Fruit fly (Drosophila melanogaster) whole organism, prepupa: ENCODE results near the gene CG9135.

Experiments used
- Blimp-1 ChIP-seq: fragments of 200-800 bp; sonication (Bioruptor generic); optimal IDR thresholded peaks from 3 replicates; lab custom pipeline; 2017; ENCODE audit warnings: missing biosample characterization, missing genetic modification characterization, mild to moderate bottlenecking, moderate library complexity, missing genetic modification reagents
- CG10631 ChIP-seq: fragments of 200-800 bp; sonication (Bioruptor generic); optimal IDR thresholded peaks from 2 replicates; lab custom pipeline; 2016; ENCODE audit warnings: missing biosample characterization, missing genetic modification characterization
- CG10669 ChIP-seq: fragments of 200-800 bp; sonication (Bioruptor generic); optimal IDR thresholded peaks from 3 replicates; lab custom pipeline; 2018; ENCODE audit warnings: missing biosample characterization, mild to moderate bottlenecking, missing genetic modification characterization, moderate library complexity
- CG11294 ChIP-seq: fragments of 200-800 bp; sonication (Bioruptor generic); IDR thresholded peaks from 2 replicates; pipeline ENCODE4 v1.3.6; 2022; ENCODE audit warnings: missing biosample characterization, missing genetic modification characterization
- CG11762 ChIP-seq: fragments of 200-800 bp; sonication (Bioruptor generic); optimal IDR thresholded peaks from 3 replicates; lab custom pipeline; 2016; ENCODE audit warnings: missing biosample characterization, missing genetic modification characterization; ENCODE audit not compliant: insufficient read depth
- CG1621 ChIP-seq: fragments of 200-800 bp; sonication (Bioruptor generic); optimal IDR thresholded peaks from 3 replicates; lab custom pipeline; 2018; ENCODE audit warnings: missing biosample characterization, mild to moderate bottlenecking, missing genetic modification characterization
- CG16779 ChIP-seq: fragments of 200-800 bp; sonication (Bioruptor generic); optimal IDR thresholded peaks from 3 replicates; lab custom pipeline; 2017; ENCODE audit warnings: missing biosample characterization, mild to moderate bottlenecking, missing genetic modification characterization
- CG3032 ChIP-seq: fragments of 200-800 bp; optimal IDR thresholded peaks from 2 replicates; lab custom pipeline; 2019; ENCODE audit warnings: missing biosample characterization, mild to moderate bottlenecking, missing genetic modification characterization, moderate library complexity
- CG31627 ChIP-seq: fragments of 200-800 bp; sonication (Bioruptor generic); optimal IDR thresholded peaks from 3 replicates; lab custom pipeline; 2016; ENCODE audit warnings: missing biosample characterization, missing genetic modification characterization
- CG34406 ChIP-seq: fragments of 200-800 bp; sonication (Bioruptor generic); optimal IDR thresholded peaks from 3 replicates; lab custom pipeline; 2016; ENCODE audit warnings: missing biosample characterization, missing genetic modification characterization
- CG6163 ChIP-seq: fragments of 200-800 bp; sonication (Bioruptor generic); IDR thresholded peaks from 3 replicates; pipeline ENCODE4 v1.3.6; 2022; ENCODE audit warnings: missing biosample characterization, missing genetic modification characterization
- CG6276 ChIP-seq: fragments of 200-800 bp; sonication (Bioruptor generic); optimal IDR thresholded peaks from 2 replicates; lab custom pipeline; 2017; ENCODE audit warnings: missing biosample characterization, mild to moderate bottlenecking, missing genetic modification characterization
- CG6792 ChIP-seq: fragments of 200-800 bp; sonication (Bioruptor generic); optimal IDR thresholded peaks from 3 replicates; lab custom pipeline; 2016; ENCODE audit warnings: missing biosample characterization, missing genetic modification characterization
- CG6808 ChIP-seq: fragments of 200-800 bp; sonication (Bioruptor generic); optimal IDR thresholded peaks from 3 replicates; lab custom pipeline; 2017; ENCODE audit warnings: missing biosample characterization, missing genetic modification characterization, mild to moderate bottlenecking, moderate library complexity, missing genetic modification reagents
- CG7368 ChIP-seq: fragments of 200-800 bp; sonication (Bioruptor generic); optimal IDR thresholded peaks from 3 replicates; lab custom pipeline; 2016; ENCODE audit warnings: missing biosample characterization, missing genetic modification characterization
- CG8319 ChIP-seq: fragments of 200-800 bp; sonication (Bioruptor generic); optimal IDR thresholded peaks from 3 replicates; lab custom pipeline; 2016; ENCODE audit warnings: missing biosample characterization, missing genetic modification characterization
- CG8632 ChIP-seq: fragments of 200-800 bp; sonication (Bioruptor generic); optimal IDR thresholded peaks from 3 replicates; lab custom pipeline; 2016; ENCODE audit warnings: missing biosample characterization, missing genetic modification characterization
- CG9139 ChIP-seq: fragments of 200-800 bp; sonication (Bioruptor generic); optimal IDR thresholded peaks from 3 replicates; lab custom pipeline; 2017; ENCODE audit warnings: missing biosample characterization, mild to moderate bottlenecking, missing genetic modification characterization
- Eip75B ChIP-seq: fragments of 200-800 bp; sonication (Bioruptor generic); optimal IDR thresholded peaks from 3 replicates; lab custom pipeline; 2016; ENCODE audit warnings: missing biosample characterization, missing genetic modification characterization
- Eip78C ChIP-seq: fragments of 200-800 bp; sonication (Bioruptor generic); peaks from one replicate; lab custom pipeline; 2016; ENCODE audit warnings: missing biosample characterization, missing genetic modification characterization
- Eip93F ChIP-seq: fragments of 200-800 bp; sonication (Bioruptor generic); optimal IDR thresholded peaks from 2 replicates; lab custom pipeline; 2016; ENCODE audit warnings: missing biosample characterization, mild to moderate bottlenecking, missing genetic modification characterization
- Ets96B ChIP-seq: fragments of 200-800 bp; optimal IDR thresholded peaks from 2 replicates; lab custom pipeline; 2019; ENCODE audit warnings: missing biosample characterization, mild to moderate bottlenecking, missing genetic modification characterization, moderate library complexity
- Gug ChIP-seq: fragments of 200-800 bp; sonication (Bioruptor generic); IDR thresholded peaks from 2 replicates; pipeline ENCODE4 v1.3.6; 2022; ENCODE audit warnings: missing biosample characterization, missing genetic modification characterization
- Hr38 ChIP-seq: sonication (Bioruptor generic); optimal IDR thresholded peaks from 2 replicates; lab custom pipeline; 2016; ENCODE audit warnings: missing biosample characterization, missing genetic modification characterization
- Hr39 ChIP-seq: fragments of 200-800 bp; sonication (Bioruptor generic); optimal IDR thresholded peaks from 2 replicates; lab custom pipeline; 2016; ENCODE audit warnings: missing biosample characterization, missing genetic modification characterization
- Hr4 ChIP-seq: fragments of 200-800 bp; sonication (Bioruptor generic); optimal IDR thresholded peaks from 3 replicates; lab custom pipeline; 2016; ENCODE audit warnings: missing biosample characterization, missing genetic modification characterization
- Lpt ChIP-seq: fragments of 200-800 bp; sonication (Bioruptor generic); optimal IDR thresholded peaks from 3 replicates; lab custom pipeline; 2016; ENCODE audit warnings: missing biosample characterization, missing genetic modification characterization
- Met ChIP-seq: fragments of 200-800 bp; sonication (Bioruptor generic); optimal IDR thresholded peaks from 3 replicates; lab custom pipeline; 2016; ENCODE audit warnings: missing biosample characterization, missing genetic modification characterization
- OdsH ChIP-seq: fragments of 200-800 bp; sonication (Bioruptor generic); optimal IDR thresholded peaks from 3 replicates; lab custom pipeline; 2016; ENCODE audit warnings: missing biosample characterization, missing genetic modification characterization
- Smox ChIP-seq: fragments of 200-800 bp; sonication (Bioruptor generic); optimal IDR thresholded peaks from 3 replicates; lab custom pipeline; 2016; ENCODE audit warnings: missing biosample characterization, missing genetic modification characterization
- Sox102F ChIP-seq: fragments of 200-800 bp; sonication (Bioruptor generic); optimal IDR thresholded peaks from 2 replicates; lab custom pipeline; 2016; ENCODE audit warnings: missing biosample characterization, mild to moderate bottlenecking, missing genetic modification characterization
- Sox14 ChIP-seq: fragments of 200-800 bp; sonication (Bioruptor generic); optimal IDR thresholded peaks from 3 replicates; lab custom pipeline; 2016; ENCODE audit warnings: missing biosample characterization, missing genetic modification characterization
- Sox15 ChIP-seq: fragments of 200-800 bp; sonication (Bioruptor generic); optimal IDR thresholded peaks from 3 replicates; lab custom pipeline; 2016; ENCODE audit warnings: missing biosample characterization, missing genetic modification characterization
- achi ChIP-seq: fragments of 200-800 bp; sonication (Bioruptor generic); optimal IDR thresholded peaks from 3 replicates; lab custom pipeline; 2016; ENCODE audit warnings: missing biosample characterization, missing genetic modification characterization
- dsx ChIP-seq: fragments of 200-800 bp; optimal IDR thresholded peaks from 3 replicates; lab custom pipeline; 2019; ENCODE audit warnings: missing biosample characterization, mild to moderate bottlenecking, missing genetic modification characterization, moderate library complexity; ENCODE audit not compliant: poor library complexity, severe bottlenecking
- eg ChIP-seq: fragments of 200-800 bp; sonication (Bioruptor generic); IDR thresholded peaks from 3 replicates; pipeline ENCODE4 v1.3.6; 2022; ENCODE audit warnings: missing biosample characterization, missing genetic modification characterization
- esn ChIP-seq: fragments of 200-800 bp; sonication (Bioruptor generic); optimal IDR thresholded peaks from 2 replicates; lab custom pipeline; 2016; ENCODE audit warnings: missing biosample characterization, mild to moderate bottlenecking, missing genetic modification characterization, moderate library complexity
- fd59A ChIP-seq: fragments of 200-800 bp; sonication (Bioruptor generic); optimal IDR thresholded peaks from 2 replicates; lab custom pipeline; 2017; ENCODE audit warnings: missing biosample characterization, mild to moderate bottlenecking, missing genetic modification characterization, missing genetic modification reagents
- fkh ChIP-seq: fragments of 200-800 bp; sonication (Bioruptor generic); optimal IDR thresholded peaks from 3 replicates; lab custom pipeline; 2017; ENCODE audit warnings: missing biosample characterization, mild to moderate bottlenecking, missing genetic modification characterization, moderate library complexity
- lz ChIP-seq: fragments of 200-800 bp; sonication (Bioruptor generic); optimal IDR thresholded peaks from 3 replicates; lab custom pipeline; 2016; ENCODE audit warnings: missing biosample characterization, missing genetic modification characterization
- net ChIP-seq: fragments of 200-800 bp; sonication (Bioruptor generic); optimal IDR thresholded peaks from 3 replicates; lab custom pipeline; 2016; ENCODE audit warnings: missing biosample characterization, missing genetic modification characterization
- pdm3 ChIP-seq: fragments of 200-800 bp; sonication (Bioruptor generic); optimal IDR thresholded peaks from 3 replicates; lab custom pipeline; 2016; ENCODE audit warnings: missing biosample characterization, missing genetic modification characterization
- spab ChIP-seq: fragments of 200-800 bp; sonication (Bioruptor generic); optimal IDR thresholded peaks from 2 replicates; lab custom pipeline; 2017; ENCODE audit warnings: missing biosample characterization, mild to moderate bottlenecking, missing genetic modification characterization, missing genetic modification reagents
- ss ChIP-seq, 2 experiments: fragments of 200-800 bp; sonication (Bioruptor generic); optimal IDR thresholded peaks; 2 replicates in 1 of 2; 3 replicates in 1 of 2; lab custom pipeline; 2017 to 2018; ENCODE audit warnings: mild to moderate bottlenecking in 2 of 2, missing biosample characterization in 2 of 2, missing genetic modification characterization in 2 of 2, moderate library complexity in 1 of 2
- svp ChIP-seq: fragments of 200-800 bp; sonication (Bioruptor generic); peaks from one replicate; lab custom pipeline; 2016; ENCODE audit warnings: missing biosample characterization, missing genetic modification characterization
- topi ChIP-seq: fragments of 200-800 bp; sonication (Bioruptor generic); optimal IDR thresholded peaks from 3 replicates; lab custom pipeline; 2016; ENCODE audit warnings: missing biosample characterization, missing genetic modification characterization
- vri ChIP-seq: fragments of 200-800 bp; sonication (Bioruptor generic); optimal IDR thresholded peaks from 3 replicates; lab custom pipeline; 2016; ENCODE audit warnings: missing biosample characterization, mild to moderate bottlenecking, missing genetic modification characterization

The CG9135 gene

DNA sequence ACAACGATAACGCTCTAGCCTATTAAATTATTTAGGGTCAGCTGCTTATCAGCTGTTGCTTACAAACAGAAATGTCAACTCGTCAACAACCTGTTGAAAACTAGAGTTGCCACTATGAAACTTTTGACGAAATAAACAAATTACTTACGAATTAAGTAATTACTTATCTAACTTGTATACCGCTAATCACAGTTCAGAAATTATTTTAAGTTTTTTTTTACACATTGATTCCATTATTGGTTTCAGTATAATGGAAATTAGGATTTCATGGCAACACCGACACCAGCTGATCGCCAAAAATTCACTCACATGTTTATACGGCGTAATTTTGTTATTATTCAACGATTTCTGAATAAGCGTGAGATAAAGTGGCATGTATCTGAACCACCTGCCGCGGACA is 12.8 kb upstream of the CG9135 start, which contains the start of the genes CG9117 and CG31643 (continued):
- peak; percentile 51 for TF ChIP-seq CG6792 (GFP tag; lab: Kevin White, UChicago)
- no peak for TF ChIP-seq CG16779 (tag; lab: Kevin White, UChicago)
- TF ChIP-seq CG6163: no peak
- TF ChIP-seq CG8319 (GFP tag; lab: Kevin White, UChicago): no peak
- TF ChIP-seq Sox102F (GFP tag; lab: Kevin White, UChicago): no peak
- TF ChIP-seq Eip78C (GFP tag; lab: Kevin White, UChicago): peak; percentile 84
- no peak for TF ChIP-seq spab (GFP tag; lab: Kevin White, UChicago)
- no peak for TF ChIP-seq vri (GFP tag; lab: Kevin White, UChicago)
- peak; percentile 65 for TF ChIP-seq lz
- TF ChIP-seq CG10669: no peak
- no peak for TF ChIP-seq Smox (GFP tag; lab: Kevin White, UChicago)
- no peak for TF ChIP-seq Eip75B (GFP tag; lab: Kevin White, UChicago)
- TF ChIP-seq CG7368: no peak
- TF ChIP-seq Sox15 (GFP tag; lab: Kevin White, UChicago): peak; percentile 26
- TF ChIP-seq esn (GFP tag; lab: Kevin White, UChicago): peak; percentile 79
- TF ChIP-seq fkh (GFP tag; lab: Kevin White, UChicago): no peak
- no peak for TF ChIP-seq OdsH
- TF ChIP-seq CG31627 (GFP tag; lab: Kevin White, UChicago): peak; percentile 73
- no peak for TF ChIP-seq pdm3 (GFP tag; lab: Kevin White, UChicago)
- TF ChIP-seq Lpt (GFP tag; lab: Kevin White, UChicago): no peak
- TF ChIP-seq topi: peak; percentile 62
- TF ChIP-seq Sox14 (GFP tag; lab: Kevin White, UChicago): peak; percentile 72
- no peak for TF ChIP-seq dsx
- TF ChIP-seq CG10631 (GFP tag; lab: Kevin White, UChicago): no peak
- TF ChIP-seq Ets96B (tag; lab: Kevin White, UChicago): no peak

DNA sequence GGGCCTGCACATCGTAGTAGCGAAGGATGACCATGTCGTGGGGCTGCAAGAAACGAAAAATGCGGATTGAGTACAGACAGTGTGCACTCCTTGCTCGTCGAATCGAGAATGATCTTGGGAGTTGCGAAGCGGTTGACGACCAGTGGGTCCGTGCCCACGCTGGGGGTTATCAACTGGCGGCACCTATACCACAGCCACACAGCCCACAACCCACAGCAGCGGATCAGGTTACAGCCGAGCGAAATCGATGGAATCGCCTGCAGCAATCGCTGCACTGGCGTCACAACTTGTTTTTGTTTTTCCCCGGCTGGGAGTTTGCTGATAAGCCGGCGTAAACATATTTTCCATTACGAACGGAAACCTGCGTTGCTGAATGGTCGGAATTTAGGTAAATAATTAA is 5.1 kb upstream of the CG9135 start:
- no peak for TF ChIP-seq CG11294
- no peak for TF ChIP-seq achi (GFP tag; lab: Kevin White, UChicago)
- TF ChIP-seq svp (GFP tag; lab: Kevin White, UChicago): peak; percentile 99
- no peak for TF ChIP-seq Met (GFP tag; lab: Kevin White, UChicago)

DNA sequence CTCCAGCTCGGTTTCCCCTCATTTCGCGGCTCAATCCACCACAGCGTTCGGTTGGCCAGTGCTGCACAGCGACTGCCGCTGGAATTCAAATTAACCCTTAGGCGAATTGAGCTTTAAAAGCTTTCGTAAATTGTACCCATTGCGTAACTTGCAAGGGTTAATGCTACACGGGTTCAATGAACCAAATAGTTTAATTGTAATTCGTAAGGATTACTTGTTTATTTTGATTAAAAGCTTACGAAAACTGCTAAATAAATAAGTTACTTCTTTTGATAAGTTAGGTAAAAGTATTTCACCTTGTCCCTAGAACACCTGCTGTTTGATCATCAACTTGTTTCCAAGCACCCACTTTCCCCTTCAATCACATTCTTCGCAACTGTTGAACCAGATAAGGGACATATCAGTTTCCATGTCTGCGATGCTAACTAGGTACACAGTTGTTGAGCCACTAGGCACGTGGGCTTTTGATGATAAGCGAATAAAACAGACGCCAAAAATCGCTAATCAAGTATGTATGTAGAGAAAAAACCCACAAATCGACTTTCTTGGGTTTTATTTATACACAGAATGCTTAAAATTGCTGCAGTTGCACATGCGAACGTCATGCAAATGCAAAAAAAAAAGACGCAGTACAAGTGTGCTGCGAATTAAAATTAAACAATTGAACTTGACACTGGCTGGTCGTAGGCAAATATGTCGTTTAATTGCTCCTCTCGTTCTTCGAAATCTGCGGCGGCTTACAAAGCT is 4.5 kb upstream of the CG9135 start, which contains the start of gene Pfas:
Pfas (minus strand) TSS at position 79 of the 747 bp plus-strand sequence.
- TF ChIP-seq CG8319 (GFP tag; lab: Kevin White, UChicago) (no peak), Blimp-1 (GFP tag; lab: Kevin White, UChicago) (peak; percentile 32), Gug (peak; percentile 40; the same call in 1 of the 2 replicates), ss (GFP tag; optimal IDR thresholded peaks at IDR 0.05; lab: Kevin White, UChicago) (peak in 1 of 2 experiments; percentile 43), CG16779 (tag; lab: Kevin White, UChicago) (no peak), CG10631 (GFP tag; lab: Kevin White, UChicago) (no peak), Sox15 (GFP tag; lab: Kevin White, UChicago) (no peak), CG1621 (tag; lab: Kevin White, UChicago) (peak; percentile 50), achi (GFP tag; lab: Kevin White, UChicago) (peak; percentile 25), net (peak; percentile 51), CG7368 (peak; percentile 37), vri (GFP tag; lab: Kevin White, UChicago) (peak; percentile 98), CG9139 (GFP tag; lab: Kevin White, UChicago) (no peak), CG6276 (GFP tag; lab: Kevin White, UChicago) (no peak), CG34406 (GFP tag; lab: Kevin White, UChicago) (peak; percentile 25), CG6808 (peak; percentile 76), Hr4 (GFP tag; lab: Kevin White, UChicago) (no peak), CG11762 (GFP tag; lab: Kevin White, UChicago) (no peak), Hr39 (GFP tag; lab: Kevin White, UChicago) (peak; percentile 57), eg (GFP tag; lab: Robert Waterston, UW) (peak; percentile 49; the same call in 2 of the 3 replicates), CG8632 (peak; percentile 1), Eip93F (GFP tag; lab: Kevin White, UChicago) (no peak), fd59A (GFP tag; lab: Kevin White, UChicago) (peak; percentile 42), CG3032 (peak; percentile 59), CG10669 (no peak), Hr38 (GFP tag; lab: Kevin White, UChicago) (no peak), Eip78C (GFP tag; lab: Kevin White, UChicago) (peak; percentile 90), Sox102F (GFP tag; lab: Kevin White, UChicago) (peak; percentile 71)
